Worm (Caenorhabditis elegans) whole organism, early embryonic: ENCODE data around the gene lgc-26.

Experiments used
- aly-1 ChIP-seq: sonication (generic microtip); optimal IDR thresholded peaks from 2 replicates; lab custom pipeline; 2016; ENCODE audit warnings: missing genetic modification characterization, missing compliant biosample characterization
- hmbx-1 ChIP-seq: sonication (generic microtip); optimal IDR thresholded peaks from 2 replicates; lab custom pipeline; 2016; ENCODE audit warnings: mild to moderate bottlenecking, missing genetic modification characterization, missing compliant biosample characterization

DNA sequence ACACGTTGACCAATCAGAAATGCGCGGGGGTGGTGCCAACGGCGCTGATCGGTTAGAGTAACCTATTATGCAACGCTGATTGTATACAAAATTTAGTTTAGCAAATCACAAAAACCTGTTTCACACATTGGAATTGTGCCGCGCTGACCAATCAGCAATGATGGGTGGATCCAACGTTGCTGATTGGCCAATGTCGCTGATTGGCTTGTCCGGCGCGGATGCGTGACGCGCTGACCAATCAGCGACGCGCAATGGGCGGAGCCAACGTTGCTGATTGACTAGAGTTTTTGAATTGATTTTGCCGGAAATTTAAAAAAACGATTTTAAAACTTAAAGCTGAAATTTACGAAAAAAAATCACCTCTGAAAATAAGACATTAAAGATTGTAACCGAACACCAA lies 17.2 kb downstream of the lgc-26 start:
- TF ChIP-seq aly-1 (tag; lab: Kevin White, UChicago) (no peak), hmbx-1 (tag; lab: Kevin White, UChicago) (no peak)
